Worm (Caenorhabditis elegans) whole organism, L2 larva: ENCODE results near the gene hsp-60.
A peak's percentile ranks its signal among the peaks of the same experiment; 100 is the strongest.

Experiments used
- lin-13 ChIP-seq: fragments of 150-350 bp; optimal IDR thresholded peaks from 2 replicates; lab custom pipeline; 2014; ENCODE audit warnings: missing biosample characterization, missing genetic modification reagents, missing genetic modification characterization
- nhr-10 ChIP-seq: sonication (generic microtip); optimal IDR thresholded peaks from 2 replicates; lab custom pipeline; 2017; ENCODE audit warnings: missing biosample characterization, missing genetic modification characterization
- nhr-23 ChIP-seq: fragments of 150-350 bp; optimal IDR thresholded peaks from 2 replicates; lab custom pipeline; 2014; ENCODE audit warnings: missing biosample characterization, missing genetic modification reagents, missing genetic modification characterization
- nhr-237 ChIP-seq: fragments of 150-350 bp; optimal IDR thresholded peaks from 2 replicates; lab custom pipeline; 2014; ENCODE audit warnings: missing biosample characterization, missing genetic modification characterization
- peb-1 ChIP-seq: fragments of 150-350 bp; optimal IDR thresholded peaks from 2 replicates; lab custom pipeline; 2014; ENCODE audit warnings: missing biosample characterization, missing genetic modification characterization
- sma-9 ChIP-seq, 2 experiments: fragments of 150-350 bp in 1 of 2; sonication (generic microtip) in 1 of 2; optimal IDR thresholded peaks; 2 replicates each; lab custom pipeline; 2014 to 2016; ENCODE audit warnings: missing genetic modification characterization in 2 of 2, mild to moderate bottlenecking in 1 of 2, missing biosample characterization in 1 of 2, missing compliant biosample characterization in 1 of 2, missing genetic modification reagents in 1 of 2, moderate library complexity in 1 of 2
- unc-39 ChIP-seq: fragments of 150-350 bp; optimal IDR thresholded peaks from 2 replicates; lab custom pipeline; 2014; ENCODE audit warnings: missing biosample characterization, missing genetic modification characterization
- ztf-11 ChIP-seq: sonication (generic microtip); optimal IDR thresholded peaks from 2 replicates; lab custom pipeline; 2017; ENCODE audit warnings: missing biosample characterization, missing genetic modification characterization
- ztf-4 ChIP-seq: fragments of 150-350 bp; optimal IDR thresholded peaks from 2 replicates; lab custom pipeline; 2014; ENCODE audit warnings: missing biosample characterization, missing genetic modification characterization

- no peak for TF ChIP-seq nhr-10 (tag; lab: Kevin White, UChicago)
- peak; percentile 61 for TF ChIP-seq lin-13 (GFP tag; lab: Kevin White, UChicago)
- no peak for TF ChIP-seq nhr-23 (tag; lab: Kevin White, UChicago)
- TF ChIP-seq sma-9 (GFP tag; optimal IDR thresholded peaks at IDR 0.05; lab: Kevin White, UChicago): peak; percentile 53
- no peak for TF ChIP-seq sma-9 (tag; optimal IDR thresholded peaks at IDR 0.05; lab: Kevin White, UChicago)
- no peak for TF ChIP-seq ztf-4 (tag; lab: Kevin White, UChicago)
- no peak for TF ChIP-seq unc-39
- no peak for TF ChIP-seq peb-1
- no peak for TF ChIP-seq ztf-11 (tag; lab: Kevin White, UChicago)
- TF ChIP-seq nhr-237 (tag; lab: Kevin White, UChicago): no peak
Observed at ce11 chrIII:1601464-1602169, 17.9 kb upstream of the hsp-60 start.
